Worm (Caenorhabditis elegans): ENCODE results near the gene T22E5.1.

Gene T22E5.1

ce11 chrX:6445239-6445638 lies 32.6 kb downstream of the T22E5.1 start:
- no peak for TF ChIP-seq unc-62 (GFP tag; optimal IDR thresholded peaks at IDR 0.05)

- TF ChIP-seq unc-62 (GFP tag; optimal IDR thresholded peaks at IDR 0.05) = no peak
Measured at ce11 chrX:6446564-6446963, 33.9 kb downstream of the T22E5.1 start, which contains the start of gene asp-14. TSS of gene asp-14 (minus strand) at chrX:6446664.

- no peak for TF ChIP-seq unc-62 (GFP tag; optimal IDR thresholded peaks at IDR 0.05)
Measured at ce11 chrX:6448866-6449400, 36.3 kb downstream of the T22E5.1 start, which contains the start of gene fah-1. TSS of gene fah-1 (minus strand) at chrX:6448916.

ce11 chrX:6450839-6451491 lies 38.3 kb downstream of the T22E5.1 start, which contains the start of the genes grl-6 and K10C2.6:
TSS of gene grl-6 (minus strand) at chrX:6450939.
TSS of gene K10C2.6 (plus strand) at chrX:6451441.
- no peak for TF ChIP-seq unc-62 (GFP tag; optimal IDR thresholded peaks at IDR 0.05)

ce11 chrX:6455157-6455556 lies 42.5 kb downstream of the T22E5.1 start, which contains the start of gene nas-33:
TSS of gene nas-33 (minus strand) at chrX:6455257.
- TF ChIP-seq unc-62 (GFP tag; optimal IDR thresholded peaks at IDR 0.05) = no peak

ce11 chrX:6456567-6456966 lies 43.9 kb downstream of the T22E5.1 start, which contains the start of gene pept-1:
TSS of gene pept-1 (plus strand) at chrX:6456872.
- no peak for TF ChIP-seq unc-62 (GFP tag; optimal IDR thresholded peaks at IDR 0.05)

- TF ChIP-seq unc-62 (GFP tag; optimal IDR thresholded peaks at IDR 0.05) = no peak
Measured at ce11 chrX:6458001-6458400, 45.3 kb downstream of the T22E5.1 start.

- no peak for TF ChIP-seq unc-62 (GFP tag; optimal IDR thresholded peaks at IDR 0.05)
Measured at ce11 chrX:6458467-6458866, 45.8 kb downstream of the T22E5.1 start.

ce11 chrX:6460123-6460522 lies 47.4 kb downstream of the T22E5.1 start:
- no peak for TF ChIP-seq unc-62 (GFP tag; optimal IDR thresholded peaks at IDR 0.05)

ce11 chrX:6461729-6462128 lies 49.1 kb downstream of the T22E5.1 start, which contains the start of gene K04E7.1:
TSS of gene K04E7.1 (plus strand) at chrX:6462029.
- no peak for TF ChIP-seq unc-62 (GFP tag; optimal IDR thresholded peaks at IDR 0.05)

- no peak for TF ChIP-seq unc-62 (GFP tag; optimal IDR thresholded peaks at IDR 0.05)
Measured at ce11 chrX:6462479-6462878, 49.8 kb downstream of the T22E5.1 start.

ce11 chrX:6462995-6463462 lies 50.4 kb downstream of the T22E5.1 start, which contains the start of gene C15B12.2:
TSS of gene C15B12.2 (plus strand) at chrX:6463412.
- no peak for TF ChIP-seq unc-62 (GFP tag; optimal IDR thresholded peaks at IDR 0.05)
